Worm (Caenorhabditis elegans) whole organism, young adult: Measurements from ENCODE around the gene btb-5.
A peak's percentile ranks its signal among the peaks of the same experiment; 100 is the strongest.

Source experiments
- B0336.3 ChIP-seq: fragments of 200-800 bp; sonication (Bioruptor generic); IDR thresholded peaks from 2 replicates; pipeline ENCODE4 v1.3.6; 2022; ENCODE audit warnings: missing genetic modification characterization, missing compliant biosample characterization
- C06A6.2 ChIP-seq: fragments of 200-800 bp; sonication (Bioruptor generic); conservative IDR thresholded peaks from 2 replicates; pipeline ENCODE4 v1.3.6; 2022; ENCODE audit warnings: missing genetic modification characterization, missing compliant biosample characterization
- D2030.7 ChIP-seq: fragments of 200-800 bp; sonication (Bioruptor generic); IDR thresholded peaks from 2 replicates; pipeline ENCODE4 v1.3.6; 2022; ENCODE audit warnings: missing genetic modification reagents, missing genetic modification characterization, missing compliant biosample characterization
- F22D6.2 ChIP-seq: sonication (generic microtip); optimal IDR thresholded peaks from 2 replicates; lab custom pipeline; 2016; ENCODE audit warnings: mild to moderate bottlenecking, missing genetic modification characterization, missing compliant biosample characterization
- F23B12.7 ChIP-seq: sonication (generic microtip); optimal IDR thresholded peaks from 2 replicates; lab custom pipeline; 2017; ENCODE audit warnings: missing genetic modification characterization, mild to moderate bottlenecking, missing compliant biosample characterization, antibody characterized with exemption, moderate library complexity; ENCODE audit not compliant: insufficient read depth
- F33H1.4 ChIP-seq: fragments of 200-800 bp; sonication (Bioruptor generic); IDR thresholded peaks from 2 replicates; pipeline ENCODE4 v1.3.6; 2022; ENCODE audit warnings: missing genetic modification reagents, missing genetic modification characterization, missing compliant biosample characterization
- F37B4.10 ChIP-seq: fragments of 200-800 bp; sonication (Bioruptor generic); IDR thresholded peaks from 2 replicates; pipeline ENCODE4 v1.3.6; 2022; ENCODE audit warnings: missing genetic modification characterization, missing compliant biosample characterization
- F52B5.7 ChIP-seq: sonication (generic microtip); optimal IDR thresholded peaks from 2 replicates; lab custom pipeline; 2016; ENCODE audit warnings: mild to moderate bottlenecking, missing genetic modification characterization, missing compliant biosample characterization
- F57A8.1 ChIP-seq: fragments of 200-800 bp; sonication (Bioruptor generic); optimal IDR thresholded peaks from 2 replicates; lab custom pipeline; 2018; ENCODE audit warnings: mild to moderate bottlenecking, missing genetic modification characterization, moderate library complexity, missing compliant biosample characterization
- F57C9.4 ChIP-seq: sonication (generic microtip); optimal IDR thresholded peaks from 2 replicates; lab custom pipeline; 2017; ENCODE audit warnings: mild to moderate bottlenecking, missing genetic modification characterization, missing compliant biosample characterization
- Y53F4B.3 ChIP-seq: fragments of 200-800 bp; sonication (Bioruptor generic); IDR thresholded peaks from 2 replicates; pipeline ENCODE4 v1.3.6; 2022; ENCODE audit warnings: missing genetic modification reagents, missing genetic modification characterization, missing compliant biosample characterization
- ama-1 ChIP-seq, 3 experiments: fragments of 150-350 bp in 1 of 3; sonication (generic microtip) in 2 of 3; optimal IDR thresholded peaks; 2 replicates each; lab custom pipeline; 2014 to 2018; ENCODE audit warnings: missing biosample characterization in 2 of 3, missing genetic modification characterization in 2 of 3, missing genetic modification reagents in 2 of 3
- atf-7 ChIP-seq: sonication (generic microtip); optimal IDR thresholded peaks from 2 replicates; lab custom pipeline; 2017; ENCODE audit warnings: mild to moderate bottlenecking, missing genetic modification characterization, missing compliant biosample characterization
- attf-5 ChIP-seq: fragments of 200-800 bp; sonication (Bioruptor generic); optimal IDR thresholded peaks from 2 replicates; lab custom pipeline; 2018; ENCODE audit warnings: mild to moderate bottlenecking, missing genetic modification characterization, missing compliant biosample characterization
- ceh-100 ChIP-seq: fragments of 200-800 bp; sonication (Bioruptor generic); IDR thresholded peaks from 2 replicates; pipeline ENCODE4 v1.3.6; 2022; ENCODE audit warnings: missing genetic modification reagents, missing genetic modification characterization, missing compliant biosample characterization
- ceh-27 ChIP-seq: fragments of 200-800 bp; sonication (Bioruptor generic); optimal IDR thresholded peaks from 2 replicates; lab custom pipeline; 2018; ENCODE audit warnings: mild to moderate bottlenecking, missing genetic modification characterization, moderate library complexity, missing compliant biosample characterization
- ceh-40 ChIP-seq: fragments of 200-800 bp; sonication (Bioruptor generic); IDR thresholded peaks from 2 replicates; pipeline ENCODE4 v1.3.6; 2022; ENCODE audit warnings: missing genetic modification characterization, missing compliant biosample characterization
- ceh-58 ChIP-seq: fragments of 200-800 bp; sonication (Bioruptor generic); IDR thresholded peaks from 2 replicates; pipeline ENCODE4 v1.3.6; 2022; ENCODE audit warnings: missing genetic modification characterization, missing compliant biosample characterization
- chd-7 ChIP-seq: sonication (generic microtip); optimal IDR thresholded peaks from 2 replicates; lab custom pipeline; 2016; ENCODE audit warnings: mild to moderate bottlenecking, missing genetic modification characterization, moderate library complexity, missing compliant biosample characterization
- dox-1 ChIP-seq: fragments of 200-800 bp; sonication (Bioruptor generic); IDR thresholded peaks from 2 replicates; pipeline ENCODE4 v1.3.6; 2022; ENCODE audit warnings: missing genetic modification reagents, missing genetic modification characterization, missing compliant biosample characterization
- dpff-1 ChIP-seq: sonication (generic microtip); optimal IDR thresholded peaks from 2 replicates; lab custom pipeline; 2017; ENCODE audit warnings: mild to moderate bottlenecking, missing genetic modification characterization, missing compliant biosample characterization
- dpl-1 ChIP-seq: fragments of 150-350 bp; optimal IDR thresholded peaks from 2 replicates; lab custom pipeline; 2014; ENCODE audit warnings: missing biosample characterization, missing genetic modification reagents, missing genetic modification characterization
- hlh-26 ChIP-seq: fragments of 200-800 bp; sonication (Bioruptor generic); conservative IDR thresholded peaks from 2 replicates; pipeline ENCODE4 v1.3.6; 2022; ENCODE audit warnings: missing genetic modification reagents, missing genetic modification characterization, missing compliant biosample characterization
- hmg-1.2 ChIP-seq: fragments of 200-800 bp; sonication (Bioruptor generic); IDR thresholded peaks from 2 replicates; pipeline ENCODE4 v1.3.6; 2022; ENCODE audit warnings: missing genetic modification reagents, missing genetic modification characterization, missing compliant biosample characterization
- hsf-1 ChIP-seq: fragments of 200-800 bp; sonication (Bioruptor generic); IDR thresholded peaks from 2 replicates; pipeline ENCODE4 v1.3.6; 2022; ENCODE audit warnings: missing genetic modification reagents, missing genetic modification characterization, missing compliant biosample characterization
- let-526 ChIP-seq: fragments of 200-800 bp; sonication (Bioruptor generic); IDR thresholded peaks from 2 replicates; pipeline ENCODE4 v1.3.6; 2022; ENCODE audit warnings: missing genetic modification reagents, missing genetic modification characterization, missing compliant biosample characterization
- lin-35 ChIP-seq, 3 experiments: fragments of 150-350 bp in 2 of 3; sonication (generic microtip) in 1 of 3; optimal IDR thresholded peaks; 2 replicates each; lab custom pipeline; 2014 to 2018; ENCODE audit warnings: missing biosample characterization in 3 of 3, missing genetic modification characterization in 3 of 3, missing genetic modification reagents in 3 of 3
- lsl-1 ChIP-seq: fragments of 200-800 bp; sonication (Bioruptor generic); optimal IDR thresholded peaks from 2 replicates; lab custom pipeline; 2018; ENCODE audit warnings: mild to moderate bottlenecking, missing genetic modification characterization, moderate library complexity, missing compliant biosample characterization
- madf-10 ChIP-seq: sonication (generic microtip); optimal IDR thresholded peaks from 2 replicates; lab custom pipeline; 2016; ENCODE audit warnings: mild to moderate bottlenecking, missing genetic modification characterization, missing compliant biosample characterization
- madf-3 ChIP-seq: fragments of 200-800 bp; sonication (Bioruptor generic); IDR thresholded peaks from 2 replicates; pipeline ENCODE4 v1.3.6; 2022; ENCODE audit warnings: missing genetic modification reagents, missing genetic modification characterization, missing compliant biosample characterization
- madf-6 ChIP-seq: fragments of 200-800 bp; sonication (Bioruptor generic); IDR thresholded peaks from 2 replicates; pipeline ENCODE4 v1.3.6; 2022; ENCODE audit warnings: missing genetic modification reagents, missing genetic modification characterization, missing compliant biosample characterization
- mel-28 ChIP-seq: sonication (generic microtip); optimal IDR thresholded peaks from 2 replicates; lab custom pipeline; 2016; ENCODE audit warnings: borderline replicate concordance, mild to moderate bottlenecking, missing genetic modification characterization, missing compliant biosample characterization
- nfyb-1 ChIP-seq: fragments of 200-800 bp; sonication (Bioruptor generic); IDR thresholded peaks from 2 replicates; pipeline ENCODE4 v1.3.6; 2022; ENCODE audit warnings: missing genetic modification reagents, missing genetic modification characterization, missing compliant biosample characterization
- nhr-27 ChIP-seq: fragments of 200-800 bp; sonication (Bioruptor generic); optimal IDR thresholded peaks from 2 replicates; lab custom pipeline; 2018; ENCODE audit warnings: mild to moderate bottlenecking, missing genetic modification characterization, moderate library complexity, missing compliant biosample characterization
- nhr-80 ChIP-seq: sonication (generic microtip); optimal IDR thresholded peaks from 2 replicates; lab custom pipeline; 2016; ENCODE audit warnings: missing genetic modification characterization, missing compliant biosample characterization
- pbrm-1 ChIP-seq: fragments of 200-800 bp; sonication (Bioruptor generic); IDR thresholded peaks from 2 replicates; pipeline ENCODE4 v1.3.6; 2022; ENCODE audit warnings: missing genetic modification reagents, missing genetic modification characterization, missing compliant biosample characterization
- repo-1 ChIP-seq: sonication (generic microtip); optimal IDR thresholded peaks from 2 replicates; lab custom pipeline; 2017; ENCODE audit warnings: mild to moderate bottlenecking, missing genetic modification characterization, missing compliant biosample characterization
- sdz-38 ChIP-seq: sonication (generic microtip); optimal IDR thresholded peaks from 2 replicates; lab custom pipeline; 2016; ENCODE audit warnings: missing genotype, missing genetic modification characterization, missing compliant biosample characterization
- tbp1 ChIP-seq: fragments of 200-800 bp; sonication (Bioruptor generic); optimal IDR thresholded peaks from 2 replicates; lab custom pipeline; 2018; ENCODE audit warnings: mild to moderate bottlenecking, missing genetic modification characterization, missing compliant biosample characterization
- unc-130 ChIP-seq: sonication (generic microtip); optimal IDR thresholded peaks from 2 replicates; lab custom pipeline; 2016; ENCODE audit warnings: missing genetic modification reagents, missing genetic modification characterization, missing compliant biosample characterization
- zfh-2 ChIP-seq: fragments of 200-800 bp; sonication (Bioruptor generic); conservative IDR thresholded peaks from 2 replicates; pipeline ENCODE4 v1.3.6; 2022; ENCODE audit warnings: missing genetic modification reagents, missing genetic modification characterization, missing compliant biosample characterization
- ztf-18 ChIP-seq: sonication (generic microtip); optimal IDR thresholded peaks from 2 replicates; lab custom pipeline; 2016; ENCODE audit warnings: missing genotype, mild to moderate bottlenecking, missing genetic modification characterization, missing compliant biosample characterization
- ztf-26 ChIP-seq: sonication (generic microtip); optimal IDR thresholded peaks from 2 replicates; lab custom pipeline; 2017; ENCODE audit warnings: missing genetic modification characterization, missing compliant biosample characterization
- ztf-3 ChIP-seq: fragments of 200-800 bp; sonication (Bioruptor generic); optimal IDR thresholded peaks from 2 replicates; lab custom pipeline; 2018; ENCODE audit warnings: mild to moderate bottlenecking, missing genetic modification characterization, missing compliant biosample characterization

btb-5 gene

ce11 chrIII:66160-66559, 5.2 kb upstream of the btb-5 start, which contains the start of gene pck-1:
pck-1 (minus strand) TSS chrIII:66260.
- TF ChIP-seq F33H1.4 (GFP tag; lab: Robert Waterston, UW) (no peak), ceh-58 (no peak), nhr-80 (tag; lab: Kevin White, UChicago) (no peak), nfyb-1 (GFP tag; lab: Robert Waterston, UW) (0 out of 2 replicates have a peak, but pooled peaks have one; percentile 16), ama-1 (optimal IDR thresholded peaks at IDR 0.05; lab: Kevin White, UChicago) (peak; percentile 55), ama-1 (GFP tag; optimal IDR thresholded peaks at IDR 0.05; lab: Kevin White, UChicago) (no peak)
- TF ChIP-seq, all 124 proteins: peak for 2

ce11 chrIII:65626-65937, 4.6 kb upstream of the btb-5 start:
- TF ChIP-seq ceh-100 (GFP tag; lab: Robert Waterston, UW) (no peak), ztf-26 (peak; percentile 25), lin-35 (GFP tag; optimal IDR thresholded peaks at IDR 0.05; lab: Kevin White, UChicago) (peak in 1 of 3 experiments; percentile 6), ama-1 (optimal IDR thresholded peaks at IDR 0.05; lab: Kevin White, UChicago) (peak; percentile 36), ama-1 (GFP tag; optimal IDR thresholded peaks at IDR 0.05; lab: Kevin White, UChicago) (no peak), F37B4.10 (no peak)

ce11 chrIII:64747-65625, 4.0 kb upstream of the btb-5 start:
- TF ChIP-seq attf-5 (GFP tag; lab: Kevin White, UChicago) (no peak), dox-1 (GFP tag; lab: Robert Waterston, UW) (peak; percentile 60), F52B5.7 (tag; lab: Kevin White, UChicago) (peak; percentile 36), ztf-3 (GFP tag; lab: Kevin White, UChicago) (no peak), nfyb-1 (GFP tag; lab: Robert Waterston, UW) (peak; percentile 67), dpff-1 (tag; lab: Kevin White, UChicago) (peak; percentile 13), zfh-2 (GFP tag; lab: Robert Waterston, UW) (peak; percentile 62; the same call in 1 of the 2 replicates), let-526 (GFP tag; lab: Robert Waterston, UW) (no peak), B0336.3 (0 out of 2 replicates have a peak, but pooled peaks have one; percentile 40), dpl-1 (GFP tag; lab: Kevin White, UChicago) (no peak), pbrm-1 (GFP tag; lab: Robert Waterston, UW) (peak; percentile 28; the same call in 1 of the 2 replicates), sdz-38 (tag; lab: Kevin White, UChicago) (no peak), F57A8.1 (GFP tag; lab: Kevin White, UChicago) (peak; percentile 45), hmg-1.2 (GFP tag; lab: Robert Waterston, UW) (peak; percentile 28; the same call in 1 of the 2 replicates), ceh-27 (GFP tag; lab: Kevin White, UChicago) (no peak), F57C9.4 (tag; lab: Kevin White, UChicago) (no peak), F23B12.7 (tag; lab: Kevin White, UChicago) (no peak), unc-130 (GFP tag; lab: Kevin White, UChicago) (no peak), atf-7 (tag; lab: Kevin White, UChicago) (no peak), D2030.7 (no peak), hsf-1 (GFP tag; lab: Robert Waterston, UW) (0 out of 2 replicates have a peak, but pooled peaks have one; percentile 16), repo-1 (no peak), hlh-26 (GFP tag; lab: Robert Waterston, UW) (no peak), lsl-1 (GFP tag; lab: Kevin White, UChicago) (no peak), ceh-40 (GFP tag; lab: Robert Waterston, UW) (0 out of 2 replicates have a peak, but pooled peaks have one; percentile 40), madf-10 (tag; lab: Kevin White, UChicago) (no peak), ztf-18 (tag; lab: Kevin White, UChicago) (no peak), F22D6.2 (tag; lab: Kevin White, UChicago) (no peak), C06A6.2 (GFP tag; lab: Robert Waterston, UW) (no peak), Y53F4B.3 (no peak), madf-6 (GFP tag; lab: Robert Waterston, UW) (no peak; the same call in 1 of the 2 replicates), tbp1 (no peak), madf-3 (GFP tag; lab: Robert Waterston, UW) (0 out of 2 replicates have a peak, but pooled peaks have one; percentile 64), mel-28 (tag; lab: Kevin White, UChicago) (no peak), chd-7 (tag; lab: Kevin White, UChicago) (no peak), nhr-27 (tag; lab: Kevin White, UChicago) (no peak)
